Fruit fly (Drosophila melanogaster): ENCODE results near the gene Task7.

- TF ChIP-seq kay (GFP tag; ENCODE audit: borderline replicate concordance): no peak
- no peak for TF ChIP-seq Hr96 (GFP tag; optimal IDR thresholded peaks at IDR 0.05)
- TF ChIP-seq cic (GFP tag; optimal IDR thresholded peaks at IDR 0.05): no peak
- no peak for TF ChIP-seq Mnt (GFP tag; optimal IDR thresholded peaks at IDR 0.05)
- TF ChIP-seq toe (GFP tag; optimal IDR thresholded peaks at IDR 0.05): no peak
- TF ChIP-seq ovo (GFP tag; optimal IDR thresholded peaks at IDR 0.05): no peak
- no peak for TF ChIP-seq CG7045 (GFP tag; optimal IDR thresholded peaks at IDR 0.05)
- TF ChIP-seq CG11617 (GFP tag; optimal IDR thresholded peaks at IDR 0.05): no peak
- TF ChIP-seq Clk (GFP tag; optimal IDR thresholded peaks at IDR 0.05): no peak
- no peak for TF ChIP-seq tj (GFP tag; optimal IDR thresholded peaks at IDR 0.05)
- TF ChIP-seq cnc (optimal IDR thresholded peaks at IDR 0.05): no peak
- TF ChIP-seq CG5204 (GFP tag; optimal IDR thresholded peaks at IDR 0.05): no peak
- no peak for TF ChIP-seq CG1620 (GFP tag; optimal IDR thresholded peaks at IDR 0.05)
Observed at dm6 chr3R:9390201-9390600, 21.9 kb downstream of the Task7 start.

Measured in whole organism, adult.